Worm (Caenorhabditis elegans): ENCODE measurements around the gene ceh-100.

ceh-100 gene

DNA sequence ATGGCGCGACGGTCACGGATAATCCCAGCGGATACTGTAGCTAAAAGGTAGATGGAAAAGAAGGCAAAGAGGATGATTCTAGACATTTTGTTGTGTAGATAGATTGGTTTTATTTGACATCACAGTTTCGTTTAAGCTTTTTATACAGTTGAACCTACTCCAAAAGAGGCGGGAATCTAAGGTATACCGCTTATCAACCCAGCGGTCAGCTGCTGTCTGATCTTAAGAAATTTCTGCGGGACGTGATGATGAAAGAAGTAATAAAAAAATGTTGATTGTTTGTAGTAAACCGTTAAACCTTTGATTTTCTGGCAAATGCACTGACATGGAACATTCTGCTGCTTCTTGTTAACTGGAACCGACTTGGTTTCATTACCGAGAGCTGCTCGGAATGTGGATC, 12.6 kb upstream of the ceh-100 start, which contains the start of gene nspe-6:
TSS of gene nspe-6 (minus strand) at position 101 of the 400 bp plus-strand sequence.
- TF ChIP-seq aha-1 (tag) (peak; percentile 10), dmd-8 (GFP tag; IDR thresholded peaks at IDR 0.05) (no peak)

DNA sequence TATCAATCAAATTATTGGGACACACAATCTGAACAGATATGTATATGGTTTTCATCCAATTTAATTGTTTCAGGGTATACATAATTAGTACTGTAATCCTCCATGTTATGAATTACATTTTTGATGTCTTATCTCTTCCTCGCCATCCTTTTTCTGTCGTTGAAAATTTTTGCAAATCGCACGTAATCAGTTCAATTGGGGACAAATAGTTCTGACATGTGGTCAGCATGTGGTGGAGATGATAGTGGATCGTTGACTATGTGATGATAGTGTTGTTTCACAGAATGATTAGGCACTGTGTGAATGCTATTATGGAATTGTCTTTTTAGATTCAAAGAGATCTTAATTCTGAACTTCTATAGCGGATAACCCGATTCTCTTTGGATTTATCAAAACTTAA, 11.9 kb upstream of the ceh-100 start:
- TF ChIP-seq fos-1 (tag; optimal IDR thresholded peaks at IDR 0.05) (no peak), unc-62 (GFP tag; optimal IDR thresholded peaks at IDR 0.05 in 1 of 2) (peak in 1 of 2 experiments; percentile 93), unc-62 (tag; optimal IDR thresholded peaks at IDR 0.05) (no peak), nhr-28 (tag; optimal IDR thresholded peaks at IDR 0.05) (peak; percentile 60), mxl-3 (GFP tag; optimal IDR thresholded peaks at IDR 0.05) (peak; percentile 85), set-16 (GFP tag; IDR thresholded peaks at IDR 0.05) (no peak), aha-1 (tag) (peak; percentile 99), nhr-41 (GFP tag; IDR thresholded peaks at IDR 0.05) (no peak), hlh-11 (tag; optimal IDR thresholded peaks at IDR 0.05) (peak; percentile 16), dmd-6 (GFP tag; IDR thresholded peaks at IDR 0.05) (peak; percentile 93), hif-1 (tag; optimal IDR thresholded peaks at IDR 0.05) (peak; percentile 93 to 96), hlh-30 (tag; optimal IDR thresholded peaks at IDR 0.05; ENCODE audit: insufficient read depth) (peak; percentile 28), nhr-48 (tag; optimal IDR thresholded peaks at IDR 0.05) (peak; percentile 97), mdl-1 (tag; optimal IDR thresholded peaks at IDR 0.05) (peak in 1 of 2 experiments; percentile 5), spr-3 (GFP tag; optimal IDR thresholded peaks at IDR 0.05) (no peak), F37D6.2 (tag; optimal IDR thresholded peaks at IDR 0.05) (no peak)

DNA sequence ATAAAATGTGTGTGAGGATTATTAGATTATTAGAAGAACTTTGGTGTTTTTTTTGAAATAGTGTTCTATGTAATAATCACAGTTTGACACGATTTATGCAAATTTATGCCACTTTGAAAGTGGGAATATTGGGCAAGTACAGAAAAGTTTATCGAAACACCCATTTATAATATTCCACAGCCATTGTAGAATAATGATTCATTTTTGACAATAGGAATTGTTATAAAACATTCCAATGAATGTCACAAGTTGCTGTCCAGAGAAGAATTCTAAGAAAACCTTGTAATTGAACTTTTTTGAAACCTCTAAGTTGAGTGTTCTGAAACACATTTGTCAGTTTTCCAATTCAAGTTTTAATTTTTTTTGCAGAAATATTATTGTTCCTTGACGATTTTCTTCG, 8.7 kb upstream of the ceh-100 start, which contains the start of gene nspe-4:
TSS of gene nspe-4 (plus strand) at position 301 of the 400 bp plus-strand sequence.
- TF ChIP-seq F26F4.8 (GFP tag; conservative IDR thresholded peaks at IDR 0.05) (no peak), php-3 (GFP tag; IDR thresholded peaks at IDR 0.05) (no peak), zfp-2 (tag; optimal IDR thresholded peaks at IDR 0.05) (no peak), rbr-2 (tag; optimal IDR thresholded peaks at IDR 0.05) (no peak), zip-2 (tag; optimal IDR thresholded peaks at IDR 0.05) (no peak), nhr-6 (tag; optimal IDR thresholded peaks at IDR 0.05) (no peak), ama-1 (optimal IDR thresholded peaks at IDR 0.05) (no peak), daf-8 (GFP tag; IDR thresholded peaks at IDR 0.05) (no peak), zfp-3 (GFP tag; conservative IDR thresholded peaks at IDR 0.05) (no peak), pqm-1 (tag; optimal IDR thresholded peaks at IDR 0.05) (no peak)

DNA sequence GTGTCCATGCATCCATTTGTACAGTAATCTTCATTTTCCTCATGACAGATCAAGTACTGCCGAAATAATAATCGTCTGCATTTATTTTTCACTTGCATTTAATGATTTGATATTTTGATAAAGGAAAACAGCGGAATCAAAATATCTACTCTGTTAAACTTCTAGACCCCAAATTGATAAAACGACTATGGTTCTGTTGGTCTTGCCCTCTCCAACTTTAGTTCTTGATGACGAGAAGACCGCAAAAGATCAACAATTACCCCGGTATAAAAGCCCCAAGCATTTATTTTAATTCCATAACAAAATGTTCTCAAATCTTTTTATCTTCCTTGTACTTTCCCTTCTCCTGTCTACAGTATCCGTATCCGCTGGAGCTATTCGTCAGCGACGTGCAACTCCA, 5.2 kb upstream of the ceh-100 start, which contains the start of gene Y38E10A.9:
TSS of gene Y38E10A.9 (plus strand) at position 301 of the 400 bp plus-strand sequence.
- TF ChIP-seq zfp-3 (GFP tag; conservative IDR thresholded peaks at IDR 0.05), result no peak
- no peak for TF ChIP-seq fkh-10 (GFP tag; optimal IDR thresholded peaks at IDR 0.05)
- no peak for TF ChIP-seq nhr-48 (tag; optimal IDR thresholded peaks at IDR 0.05)
- no peak for TF ChIP-seq lin-15B (tag; optimal IDR thresholded peaks at IDR 0.05)
- no peak for TF ChIP-seq ceh-28 (tag; optimal IDR thresholded peaks at IDR 0.05)
- no peak for TF ChIP-seq gei-8 (GFP tag; optimal IDR thresholded peaks at IDR 0.05)
- no peak for TF ChIP-seq jun-1 (tag; optimal IDR thresholded peaks at IDR 0.05)
- no peak for TF ChIP-seq aha-1 (tag)
- TF ChIP-seq nhr-25 (tag; optimal IDR thresholded peaks at IDR 0.05; ENCODE audit: borderline replicate concordance, insufficient read depth), result no peak
- TF ChIP-seq hlh-11 (tag; optimal IDR thresholded peaks at IDR 0.05), result no peak

DNA sequence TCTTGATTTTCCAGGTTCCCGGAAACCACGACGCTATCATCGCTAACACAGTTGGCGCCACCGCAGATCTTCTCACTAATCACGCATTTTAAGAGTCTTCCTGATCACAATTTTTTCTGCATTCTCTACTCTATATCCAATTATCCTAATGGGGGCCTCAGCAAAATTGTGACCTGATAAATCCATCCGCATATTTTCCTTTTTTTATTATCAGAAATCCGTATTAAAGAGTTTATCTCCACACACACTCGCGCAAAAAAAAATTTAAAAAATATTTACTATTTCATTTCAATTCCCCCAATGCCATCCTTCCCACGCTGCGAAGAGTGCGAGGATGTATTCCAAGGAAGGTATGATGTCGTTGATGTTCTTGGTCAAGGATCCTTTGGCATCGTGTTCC, 3.4 kb upstream of the ceh-100 start, which contains the start of gene Y38E10A.8:
TSS of gene Y38E10A.8 (plus strand) at position 301 of the 400 bp plus-strand sequence.
- TF ChIP-seq spr-3 (GFP tag; optimal IDR thresholded peaks at IDR 0.05), result no peak
- no peak for TF ChIP-seq ZK337.2 (GFP tag; IDR thresholded peaks at IDR 0.05)
- TF ChIP-seq unc-62 (GFP tag; optimal IDR thresholded peaks at IDR 0.05 in 1 of 2), result peak in 1 of 2 experiments; percentile 27
- no peak for TF ChIP-seq unc-62 (tag; optimal IDR thresholded peaks at IDR 0.05)
- no peak for TF ChIP-seq mxl-3 (GFP tag; optimal IDR thresholded peaks at IDR 0.05)

Data from whole organism, L4 larva.